Worm (Caenorhabditis elegans) whole organism, L3 larva: ENCODE measurements around the gene T28A11.20.

Experiments used
- nhr-12 ChIP-seq: fragments of 150-350 bp; optimal IDR thresholded peaks from 2 replicates; lab custom pipeline; 2014; ENCODE audit warnings: missing biosample characterization, missing genetic modification characterization
- nhr-237 ChIP-seq: fragments of 150-350 bp; optimal IDR thresholded peaks from 2 replicates; lab custom pipeline; 2014; ENCODE audit warnings: missing biosample characterization, missing genetic modification characterization
- unc-39 ChIP-seq: sonication (generic microtip); optimal IDR thresholded peaks from 4 replicates; lab custom pipeline; 2017; ENCODE audit warnings: missing biosample characterization, missing genetic modification characterization
- unc-62 ChIP-seq: fragments of 150-350 bp; sonication (generic microtip); optimal IDR thresholded peaks from 4 replicates; lab custom pipeline; 2014; ENCODE audit warnings: missing biosample characterization, missing genetic modification reagents, missing genetic modification characterization

ce11 chrV:3280009-3280408 is 7.0 kb upstream of the T28A11.20 start, which contains the start of gene T28A11.2:
- no peak for TF ChIP-seq unc-62 (GFP tag; lab: Kevin White, UChicago)
- no peak for TF ChIP-seq unc-39 (tag; lab: Kevin White, UChicago)
- no peak for TF ChIP-seq nhr-237 (tag; lab: Kevin White, UChicago)
- TF ChIP-seq nhr-12 (tag; lab: Kevin White, UChicago), result no peak
